Fruit fly (Drosophila melanogaster) whole organism, embryonic: ENCODE data around the gene Kah.

Experiments used
- B-H2 ChIP-seq: fragments of 200-800 bp; sonication (Bioruptor generic); optimal IDR thresholded peaks from 2 replicates; lab custom pipeline; 2018; ENCODE audit warnings: missing biosample characterization, mild to moderate bottlenecking, missing genetic modification characterization
- BEAF-32 ChIP-seq: fragments of 200-800 bp; sonication (Bioruptor generic); optimal IDR thresholded peaks from 3 replicates; lab custom pipeline; 2017; ENCODE audit warnings: missing biosample characterization, missing genetic modification characterization, mild to moderate bottlenecking, moderate library complexity, missing genetic modification reagents
- CG11560 ChIP-seq: fragments of 200-800 bp; sonication (Bioruptor generic); IDR thresholded peaks from 3 replicates; pipeline ENCODE4 v1.3.6; 2022; ENCODE audit warnings: missing biosample characterization, missing genetic modification characterization
- CG11696 ChIP-seq: fragments of 200-800 bp; sonication (Bioruptor generic); IDR thresholded peaks from 2 replicates; pipeline ENCODE4 v1.3.6; 2022; ENCODE audit warnings: missing biosample characterization, missing genetic modification characterization
- CG12219 ChIP-seq: fragments of 200-800 bp; sonication (Bioruptor generic); optimal IDR thresholded peaks from 3 replicates; lab custom pipeline; 2018; ENCODE audit warnings: missing biosample characterization, mild to moderate bottlenecking, missing genetic modification characterization
- CG13424 ChIP-seq: fragments of 200-800 bp; sonication (Bioruptor generic); optimal IDR thresholded peaks from 2 replicates; lab custom pipeline; 2019; ENCODE audit warnings: missing biosample characterization, mild to moderate bottlenecking, missing genetic modification characterization, moderate library complexity
- CG14710 ChIP-seq: fragments of 200-800 bp; sonication (Bioruptor generic); optimal IDR thresholded peaks from 3 replicates; lab custom pipeline; 2019; ENCODE audit warnings: missing biosample characterization, mild to moderate bottlenecking, missing genetic modification characterization, moderate library complexity
- CG15011 ChIP-seq: fragments of 200-800 bp; sonication (Bioruptor generic); optimal IDR thresholded peaks from 3 replicates; lab custom pipeline; 2018; ENCODE audit warnings: missing biosample characterization, mild to moderate bottlenecking, missing genetic modification characterization
- CG1603 ChIP-seq: fragments of 200-800 bp; sonication (Bioruptor generic); optimal IDR thresholded peaks from 2 replicates; lab custom pipeline; 2019; ENCODE audit warnings: missing biosample characterization, mild to moderate bottlenecking, missing genetic modification characterization, moderate library complexity
- CG17359 ChIP-seq: fragments of 200-800 bp; sonication (Bioruptor generic); optimal IDR thresholded peaks from 3 replicates; lab custom pipeline; 2018; ENCODE audit warnings: missing biosample characterization, mild to moderate bottlenecking, missing genetic modification characterization, moderate library complexity
- CG17568 ChIP-seq: fragments of 200-800 bp; sonication (Bioruptor generic); optimal IDR thresholded peaks from 2 replicates; lab custom pipeline; 2018; ENCODE audit warnings: missing biosample characterization, mild to moderate bottlenecking, missing genetic modification characterization, moderate library complexity
- CG17829 ChIP-seq: fragments of 200-800 bp; optimal IDR thresholded peaks from 2 replicates; lab custom pipeline; 2019; ENCODE audit warnings: missing biosample characterization, mild to moderate bottlenecking, missing genetic modification characterization, moderate library complexity
- CG31365 ChIP-seq: fragments of 200-800 bp; sonication (Bioruptor generic); optimal IDR thresholded peaks from 2 replicates; lab custom pipeline; 2018; ENCODE audit warnings: missing biosample characterization, mild to moderate bottlenecking, missing genetic modification characterization
- CG31441 ChIP-seq: fragments of 200-800 bp; sonication (Bioruptor generic); IDR thresholded peaks from 2 replicates; pipeline ENCODE4 v1.3.6; 2022; ENCODE audit warnings: missing biosample characterization, missing genetic modification characterization
- CG42726 ChIP-seq: fragments of 200-800 bp; sonication (Bioruptor generic); IDR thresholded peaks from 2 replicates; pipeline ENCODE4 v1.3.6; 2022; ENCODE audit warnings: missing biosample characterization, missing genetic modification characterization; ENCODE audit not compliant: partially characterized antibody
- CG5953 ChIP-seq: fragments of 200-800 bp; sonication (Bioruptor generic); IDR thresholded peaks from 2 replicates; pipeline ENCODE4 v1.3.6; 2022; ENCODE audit warnings: missing biosample characterization, missing genetic modification characterization
- CrebB ChIP-seq: fragments of 200-800 bp; sonication (Bioruptor generic); optimal IDR thresholded peaks from 3 replicates; lab custom pipeline; 2018; ENCODE audit warnings: missing biosample characterization, mild to moderate bottlenecking, missing genetic modification characterization
- D19B ChIP-seq: fragments of 200-800 bp; sonication (Bioruptor generic); optimal IDR thresholded peaks from 2 replicates; lab custom pipeline; 2017; ENCODE audit warnings: missing biosample characterization, mild to moderate bottlenecking, missing genetic modification characterization
- Dll ChIP-seq: fragments of 200-800 bp; sonication (Bioruptor generic); IDR thresholded peaks from 4 replicates; pipeline ENCODE4 v1.3.6; 2022; ENCODE audit warnings: missing biosample characterization, missing genetic modification characterization; ENCODE audit not compliant: partially characterized antibody
- Elba2 ChIP-seq: fragments of 200-800 bp; sonication (Bioruptor generic); optimal IDR thresholded peaks from 3 replicates; lab custom pipeline; 2016; ENCODE audit warnings: missing biosample characterization, missing genetic modification characterization
- Ets97D ChIP-seq: fragments of 200-800 bp; sonication (Bioruptor generic); optimal IDR thresholded peaks from 3 replicates; lab custom pipeline; 2016; ENCODE audit warnings: missing biosample characterization, missing genetic modification characterization
- Hand ChIP-seq: fragments of 200-800 bp; sonication (Bioruptor generic); optimal IDR thresholded peaks from 2 replicates; lab custom pipeline; 2017; ENCODE audit warnings: mild to moderate bottlenecking, missing biosample characterization, missing genetic modification reagents, missing genetic modification characterization
- MBD-R2 ChIP-seq: fragments of 200-800 bp; sonication (Bioruptor generic); IDR thresholded peaks from 2 replicates; pipeline ENCODE4 v1.3.6; 2022; ENCODE audit warnings: missing biosample characterization, missing genetic modification characterization
- Ptx1 ChIP-seq: fragments of 200-800 bp; sonication (Bioruptor generic); IDR thresholded peaks from 2 replicates; pipeline ENCODE4 v1.3.6; 2022; ENCODE audit warnings: missing biosample characterization, missing genetic modification characterization
- Sox102F ChIP-seq: fragments of 200-800 bp; sonication (Bioruptor generic); optimal IDR thresholded peaks from 2 replicates; lab custom pipeline; 2018; ENCODE audit warnings: missing biosample characterization, mild to moderate bottlenecking, missing genetic modification characterization, moderate library complexity
- Usf ChIP-seq: fragments of 200-800 bp; sonication (Bioruptor generic); optimal IDR thresholded peaks from 2 replicates; lab custom pipeline; 2017; ENCODE audit warnings: missing genotype, missing biosample characterization, missing genetic modification characterization
- Xbp1 ChIP-seq: fragments of 200-800 bp; sonication (Bioruptor generic); optimal IDR thresholded peaks from 3 replicates; lab custom pipeline; 2016; ENCODE audit warnings: missing biosample characterization, mild to moderate bottlenecking, missing genetic modification characterization
- esg ChIP-seq: fragments of 200-800 bp; sonication (Bioruptor generic); conservative IDR thresholded peaks from 2 replicates; pipeline ENCODE4 v1.3.6; 2022; ENCODE audit warnings: missing biosample characterization, missing genetic modification characterization
- ewg ChIP-seq: fragments of 200-800 bp; sonication (Bioruptor generic); optimal IDR thresholded peaks from 3 replicates; lab custom pipeline; 2017; ENCODE audit warnings: mild to moderate bottlenecking, missing biosample characterization, missing genetic modification reagents, missing genetic modification characterization
- gem ChIP-seq: fragments of 200-800 bp; sonication (Bioruptor generic); optimal IDR thresholded peaks from 2 replicates; lab custom pipeline; 2019; ENCODE audit warnings: missing biosample characterization, mild to moderate bottlenecking, missing genetic modification characterization, moderate library complexity
- gfzf ChIP-seq: fragments of 200-800 bp; sonication (Bioruptor generic); optimal IDR thresholded peaks from 2 replicates; lab custom pipeline; 2016; ENCODE audit warnings: missing biosample characterization, mild to moderate bottlenecking, missing genetic modification characterization, moderate library complexity
- gro ChIP-seq: fragments of 200-800 bp; sonication (Bioruptor generic); optimal IDR thresholded peaks from 2 replicates; lab custom pipeline; 2016; ENCODE audit warnings: missing biosample characterization, missing genetic modification characterization
- jing ChIP-seq: fragments of 200-800 bp; sonication (Bioruptor generic); optimal IDR thresholded peaks from 2 replicates; lab custom pipeline; 2018; ENCODE audit warnings: missing biosample characterization, mild to moderate bottlenecking, missing genetic modification characterization
- knrl ChIP-seq: fragments of 200-800 bp; sonication (Bioruptor generic); IDR thresholded peaks from 3 replicates; pipeline ENCODE4 v1.3.6; 2022; ENCODE audit warnings: missing biosample characterization, missing genetic modification characterization; ENCODE audit not compliant: partially characterized antibody
- lilli ChIP-seq: fragments of 200-800 bp; sonication (Bioruptor generic); optimal IDR thresholded peaks from 3 replicates; lab custom pipeline; 2016; ENCODE audit warnings: missing biosample characterization, missing genetic modification characterization
- lmd ChIP-seq: fragments of 200-800 bp; sonication (Bioruptor generic); IDR thresholded peaks from 2 replicates; pipeline ENCODE4 v1.3.6; 2022; ENCODE audit warnings: missing biosample characterization, missing genetic modification characterization
- maf-S ChIP-seq: fragments of 200-800 bp; sonication (Bioruptor generic); optimal IDR thresholded peaks from 2 replicates; lab custom pipeline; 2016; ENCODE audit warnings: missing biosample characterization, missing genetic modification characterization
- mam ChIP-seq: fragments of 200-800 bp; sonication (Bioruptor generic); optimal IDR thresholded peaks from 3 replicates; lab custom pipeline; 2016; ENCODE audit warnings: missing biosample characterization, missing genetic modification characterization
- oc ChIP-seq: fragments of 200-800 bp; sonication (Bioruptor generic); optimal IDR thresholded peaks from 2 replicates; lab custom pipeline; 2018; ENCODE audit warnings: missing biosample characterization, mild to moderate bottlenecking, missing genetic modification characterization, moderate library complexity
- odd ChIP-seq: fragments of 200-800 bp; sonication (Bioruptor generic); optimal IDR thresholded peaks from 2 replicates; lab custom pipeline; 2017; ENCODE audit warnings: missing biosample characterization, mild to moderate bottlenecking, missing genetic modification characterization
- onecut ChIP-seq: fragments of 200-800 bp; sonication (Bioruptor generic); IDR thresholded peaks from 2 replicates; pipeline ENCODE4 v1.3.6; 2022; ENCODE audit warnings: missing biosample characterization, missing genetic modification characterization
- phol ChIP-seq: fragments of 200-800 bp; sonication (Bioruptor generic); optimal IDR thresholded peaks from 3 replicates; lab custom pipeline; 2018; ENCODE audit warnings: missing biosample characterization, mild to moderate bottlenecking, missing genetic modification characterization, moderate library complexity
- schlank ChIP-seq: fragments of 200-800 bp; sonication (Bioruptor generic); optimal IDR thresholded peaks from 2 replicates; lab custom pipeline; 2018; ENCODE audit warnings: missing biosample characterization, mild to moderate bottlenecking, missing genetic modification characterization
- stc ChIP-seq: fragments of 200-800 bp; sonication (Bioruptor generic); IDR thresholded peaks from 2 replicates; pipeline ENCODE4 v1.3.6; 2022; ENCODE audit warnings: missing biosample characterization, missing genetic modification characterization
- toy ChIP-seq: fragments of 200-800 bp; sonication (Bioruptor generic); IDR thresholded peaks from 2 replicates; pipeline ENCODE4 v1.3.6; 2022; ENCODE audit warnings: missing biosample characterization, missing genetic modification characterization
- ttk ChIP-seq: fragments of 200-800 bp; sonication (Bioruptor generic); IDR thresholded peaks from 2 replicates; pipeline ENCODE4 v2.1.2; 2022; ENCODE audit warnings: missing biosample characterization, missing genetic modification characterization
- twi ChIP-seq: fragments of 200-800 bp; optimal IDR thresholded peaks from 2 replicates; lab custom pipeline; 2019; ENCODE audit warnings: missing biosample characterization, mild to moderate bottlenecking, missing genetic modification characterization, moderate library complexity
- unc-4 ChIP-seq: fragments of 200-800 bp; sonication (Bioruptor generic); IDR thresholded peaks from 2 replicates; pipeline ENCODE4 v1.3.6; 2022; ENCODE audit warnings: missing biosample characterization, missing genetic modification characterization; ENCODE audit not compliant: partially characterized antibody
- wek ChIP-seq: fragments of 200-800 bp; sonication (Bioruptor generic); optimal IDR thresholded peaks from 3 replicates; lab custom pipeline; 2018; ENCODE audit warnings: missing biosample characterization, mild to moderate bottlenecking, missing genetic modification characterization, moderate library complexity
- zen ChIP-seq: fragments of 200-800 bp; sonication (Bioruptor generic); optimal IDR thresholded peaks from 3 replicates; lab custom pipeline; 2018; ENCODE audit warnings: missing biosample characterization, mild to moderate bottlenecking, missing genetic modification characterization, moderate library complexity

Gene Kah

dm6 chr3L:533807-534206, 55.3 kb downstream of the Kah start (continued):
- TF ChIP-seq CG11560 (no peak), unc-4 (GFP tag; lab: Robert Waterston, UW) (peak; percentile 46; the same call in 1 of the 2 replicates), MBD-R2 (GFP tag; lab: Robert Waterston, UW) (no peak), CG15011 (GFP tag; lab: Kevin White, UChicago) (no peak), Xbp1 (GFP tag; lab: Kevin White, UChicago) (peak; percentile 4), CG31441 (GFP tag; lab: Robert Waterston, UW) (0 out of 2 replicates have a peak, but pooled peaks have one; percentile 25), CG31365 (tag; lab: Kevin White, UChicago) (no peak), Ets97D (GFP tag; lab: Kevin White, UChicago) (no peak), Elba2 (GFP tag; lab: Kevin White, UChicago) (no peak), Dll (GFP tag; lab: Robert Waterston, UW) (peak; percentile 81), toy (GFP tag; lab: Robert Waterston, UW) (no peak), knrl (GFP tag; lab: Robert Waterston, UW) (peak; percentile 9; the same call in 1 of the 3 replicates), CG13424 (tag; lab: Kevin White, UChicago) (peak; percentile 39), gro (no peak), Sox102F (GFP tag; lab: Kevin White, UChicago) (peak; percentile 37), mam (GFP tag; lab: Kevin White, UChicago) (no peak), Usf (GFP tag; lab: Kevin White, UChicago) (no peak), CG14710 (tag; lab: Kevin White, UChicago) (peak; percentile 12), B-H2 (GFP tag; lab: Kevin White, UChicago) (no peak), schlank (tag; lab: Kevin White, UChicago) (no peak), onecut (GFP tag; lab: Robert Waterston, UW) (no peak), CrebB (no peak), CG12219 (no peak), phol (tag; lab: Kevin White, UChicago) (peak; percentile 19), lilli (GFP tag; lab: Kevin White, UChicago) (peak; percentile 8), CG17359 (tag; lab: Kevin White, UChicago) (peak; percentile 5), gem (tag; lab: Kevin White, UChicago) (peak; percentile 35), D19B (no peak), twi (tag; lab: Kevin White, UChicago) (no peak), maf-S (no peak), zen (tag; lab: Kevin White, UChicago) (no peak), lmd (GFP tag; lab: Robert Waterston, UW) (0 out of 2 replicates have a peak, but pooled peaks have one; percentile 47), oc (tag; lab: Kevin White, UChicago) (peak; percentile 8), stc (peak; percentile 49), BEAF-32 (GFP tag; lab: Kevin White, UChicago) (peak; percentile 42), CG17568 (GFP tag; lab: Kevin White, UChicago) (no peak), CG11696 (GFP tag; lab: Robert Waterston, UW) (0 out of 2 replicates have a peak, but pooled peaks have one; percentile 12), odd (GFP tag; lab: Kevin White, UChicago) (no peak), gfzf (GFP tag; lab: Kevin White, UChicago) (no peak), esg (GFP tag; lab: Robert Waterston, UW) (peak; percentile 22; the same call in 1 of the 2 replicates), Ptx1 (GFP tag; lab: Robert Waterston, UW) (0 out of 2 replicates have a peak, but pooled peaks have one; percentile 27), ttk (GFP tag; lab: Robert Waterston, UW) (0 out of 2 replicates have a peak, but pooled peaks have one; percentile 13), CG42726 (GFP tag; lab: Robert Waterston, UW) (no peak), wek (GFP tag; lab: Kevin White, UChicago) (no peak), CG1603 (peak; percentile 55), CG17829 (tag; lab: Kevin White, UChicago) (peak; percentile 34), Hand (GFP tag; lab: Kevin White, UChicago) (no peak), ewg (GFP tag; lab: Kevin White, UChicago) (no peak), jing (GFP tag; lab: Kevin White, UChicago) (no peak), CG5953 (no peak)
